Fruit fly (Drosophila melanogaster) whole organism, embryonic: Measurements from ENCODE around the gene Smvt.

Experiments used
- BEAF-32 ChIP-seq: fragments of 200-800 bp; sonication (Bioruptor generic); optimal IDR thresholded peaks from 3 replicates; lab custom pipeline; 2017; ENCODE audit warnings: missing biosample characterization, missing genetic modification characterization, mild to moderate bottlenecking, moderate library complexity, missing genetic modification reagents
- CG10321 ChIP-seq: fragments of 200-800 bp; sonication (Bioruptor generic); IDR thresholded peaks from 2 replicates; pipeline ENCODE4 v1.3.6; 2022; ENCODE audit warnings: missing biosample characterization, missing genetic modification characterization
- CG11695 ChIP-seq: fragments of 200-800 bp; sonication (Bioruptor generic); IDR thresholded peaks from 3 replicates; pipeline ENCODE4 v1.3.6; 2022; ENCODE audit warnings: missing biosample characterization, missing genetic modification characterization
- CG13123 ChIP-seq: fragments of 200-800 bp; sonication (Bioruptor generic); optimal IDR thresholded peaks from 2 replicates; lab custom pipeline; 2016; ENCODE audit warnings: missing biosample characterization, missing genetic modification characterization
- CG13624 ChIP-seq: fragments of 200-800 bp; sonication (Bioruptor generic); optimal IDR thresholded peaks from 2 replicates; lab custom pipeline; 2016; ENCODE audit warnings: missing biosample characterization, missing genetic modification characterization
- CG16779 ChIP-seq: fragments of 200-800 bp; sonication (Bioruptor generic); IDR thresholded peaks from 2 replicates; pipeline ENCODE4 v1.3.6; 2022; ENCODE audit warnings: missing biosample characterization, missing genetic modification characterization
- CG16813 ChIP-seq: fragments of 200-800 bp; sonication (Bioruptor generic); IDR thresholded peaks from 3 replicates; pipeline ENCODE4 v1.3.6; 2022; ENCODE audit warnings: missing biosample characterization, missing genetic modification characterization; ENCODE audit not compliant: partially characterized antibody
- CG17359 ChIP-seq: fragments of 200-800 bp; sonication (Bioruptor generic); optimal IDR thresholded peaks from 3 replicates; lab custom pipeline; 2018; ENCODE audit warnings: missing biosample characterization, mild to moderate bottlenecking, missing genetic modification characterization, moderate library complexity
- CG17361 ChIP-seq: fragments of 200-800 bp; sonication (Bioruptor generic); IDR thresholded peaks from 3 replicates; pipeline ENCODE4 v1.3.6; 2022; ENCODE audit warnings: missing biosample characterization, missing genetic modification characterization
- CG3065 ChIP-seq: fragments of 200-800 bp; sonication (Bioruptor generic); optimal IDR thresholded peaks from 2 replicates; lab custom pipeline; 2016; ENCODE audit warnings: missing biosample characterization, missing genetic modification characterization
- CG33557 ChIP-seq: fragments of 200-800 bp; sonication (Bioruptor generic); optimal IDR thresholded peaks from 2 replicates; lab custom pipeline; 2019; ENCODE audit warnings: missing biosample characterization, mild to moderate bottlenecking, missing genetic modification characterization, moderate library complexity
- CG3726 ChIP-seq: fragments of 200-800 bp; sonication (Bioruptor generic); IDR thresholded peaks from 3 replicates; pipeline ENCODE4, ENCODE4 v1.3.6; 2022; ENCODE audit warnings: missing biosample characterization, missing genetic modification characterization
- CG6683 ChIP-seq: fragments of 200-800 bp; sonication (Bioruptor generic); optimal IDR thresholded peaks from 2 replicates; lab custom pipeline; 2017; ENCODE audit warnings: missing biosample characterization, mild to moderate bottlenecking, missing genetic modification characterization, missing genetic modification reagents
- CG7745 ChIP-seq: fragments of 200-800 bp; sonication (Bioruptor generic); optimal IDR thresholded peaks from 2 replicates; lab custom pipeline; 2018; ENCODE audit warnings: missing biosample characterization, mild to moderate bottlenecking, missing genetic modification characterization, moderate library complexity
- CG7963 ChIP-seq: fragments of 200-800 bp; sonication (Bioruptor generic); IDR thresholded peaks from 3 replicates; pipeline ENCODE4 v1.3.6; 2022; ENCODE audit warnings: missing biosample characterization, missing genetic modification characterization; ENCODE audit not compliant: partially characterized antibody
- CG7987 ChIP-seq: fragments of 200-800 bp; sonication (Bioruptor generic); optimal IDR thresholded peaks from 2 replicates; lab custom pipeline; 2018; ENCODE audit warnings: missing biosample characterization, mild to moderate bottlenecking, missing genetic modification characterization, moderate library complexity
- CG9727 ChIP-seq: fragments of 200-800 bp; sonication (Bioruptor generic); optimal IDR thresholded peaks from 3 replicates; lab custom pipeline; 2017; ENCODE audit warnings: missing biosample characterization, mild to moderate bottlenecking, missing genetic modification characterization
- CG9817 ChIP-seq: fragments of 200-800 bp; sonication (Bioruptor generic); optimal IDR thresholded peaks from 2 replicates; lab custom pipeline; 2018; ENCODE audit warnings: missing biosample characterization, mild to moderate bottlenecking, missing genetic modification characterization, moderate library complexity
- CkIIα-i1 ChIP-seq: fragments of 200-800 bp; sonication (Bioruptor generic); IDR thresholded peaks from 2 replicates; pipeline ENCODE4 v1.3.6; 2022; ENCODE audit warnings: missing biosample characterization, missing genetic modification characterization
- CrebB ChIP-seq: fragments of 200-800 bp; sonication (Bioruptor generic); optimal IDR thresholded peaks from 3 replicates; lab custom pipeline; 2018; ENCODE audit warnings: missing biosample characterization, mild to moderate bottlenecking, missing genetic modification characterization
- D ChIP-seq, 2 experiments: fragments of 200-800 bp in 1 of 2; fragments of >200 bp in 1 of 2; sonication (Bioruptor generic) in 1 of 2; optimal IDR thresholded peaks; 2 replicates in 1 of 2; 3 replicates in 1 of 2; lab custom pipeline; 2017; ENCODE audit warnings: mild to moderate bottlenecking in 1 of 2, missing biosample characterization in 1 of 2, missing genetic modification characterization in 1 of 2, missing genetic modification reagents in 1 of 2
- Doc3 ChIP-seq: fragments of 200-800 bp; sonication (Bioruptor generic); IDR thresholded peaks from 3 replicates; pipeline ENCODE4 v1.3.6; 2022; ENCODE audit warnings: missing biosample characterization, missing genetic modification characterization; ENCODE audit not compliant: partially characterized antibody
- Eip74EF ChIP-seq, 2 experiments: fragments of 200-800 bp in 1 of 2; fragments of >200 bp in 1 of 2; sonication (Bioruptor generic) in 1 of 2; optimal IDR thresholded peaks; 2 replicates each; lab custom pipeline; 2017 to 2019; ENCODE audit warnings: missing biosample characterization in 2 of 2, missing genetic modification characterization in 2 of 2, mild to moderate bottlenecking in 1 of 2, moderate library complexity in 1 of 2
- Ets65A ChIP-seq: fragments of 200-800 bp; sonication (Bioruptor generic); peaks from one replicate; lab custom pipeline; 2016; ENCODE audit warnings: missing biosample characterization, missing genetic modification characterization
- Gug ChIP-seq: fragments of 200-800 bp; sonication (Bioruptor generic); IDR thresholded peaks from 4 replicates; pipeline ENCODE4 v1.3.6; 2022; ENCODE audit warnings: missing biosample characterization, missing genetic modification characterization
- H15 ChIP-seq: fragments of 200-800 bp; sonication (Bioruptor generic); IDR thresholded peaks from 3 replicates; pipeline ENCODE4 v1.3.6; 2022; ENCODE audit warnings: missing biosample characterization, missing genetic modification characterization
- HHEX ChIP-seq: fragments of 200-800 bp; sonication (Bioruptor generic); optimal IDR thresholded peaks from 3 replicates; lab custom pipeline; 2017; ENCODE audit warnings: missing biosample characterization, mild to moderate bottlenecking, missing genetic modification characterization, missing genetic modification reagents
- HmgD ChIP-seq: fragments of 200-800 bp; sonication (Bioruptor generic); optimal IDR thresholded peaks from 3 replicates; lab custom pipeline; 2016; ENCODE audit warnings: missing biosample characterization, missing genetic modification characterization
- Hmx ChIP-seq: fragments of 200-800 bp; sonication (Bioruptor generic); optimal IDR thresholded peaks from 2 replicates; lab custom pipeline; 2016; ENCODE audit warnings: missing biosample characterization, missing genetic modification characterization
- Hr3 ChIP-seq: fragments of 200-800 bp; sonication (Bioruptor generic); optimal IDR thresholded peaks from 3 replicates; lab custom pipeline; 2016; ENCODE audit warnings: missing biosample characterization, missing genetic modification characterization
- Hr78 ChIP-seq, 2 experiments: fragments of 200-800 bp in 1 of 2; fragments of >200 bp in 1 of 2; sonication (Bioruptor generic) in 1 of 2; optimal IDR thresholded peaks; 2 replicates each; lab custom pipeline; 2017 to 2019; ENCODE audit warnings: missing biosample characterization in 2 of 2, missing genetic modification characterization in 2 of 2, mild to moderate bottlenecking in 1 of 2, moderate library complexity in 1 of 2
- Med ChIP-seq: fragments of 200-800 bp; sonication (Bioruptor generic); peaks from one replicate; lab custom pipeline; 2016; ENCODE audit warnings: missing biosample characterization, missing genetic modification characterization, mild to moderate bottlenecking, inconsistent platforms, moderate library complexity
- Optix ChIP-seq: fragments of 200-800 bp; sonication (Bioruptor generic); IDR thresholded peaks from 3 replicates; pipeline ENCODE4 v1.3.6; 2022; ENCODE audit warnings: missing biosample characterization, missing genetic modification characterization
- Ptx1 ChIP-seq: fragments of 200-800 bp; sonication (Bioruptor generic); IDR thresholded peaks from 2 replicates; pipeline ENCODE4 v1.3.6; 2022; ENCODE audit warnings: missing biosample characterization, missing genetic modification characterization
- Side ChIP-seq: fragments of 200-800 bp; sonication (Bioruptor generic); optimal IDR thresholded peaks from 2 replicates; lab custom pipeline; 2016; ENCODE audit warnings: missing biosample characterization, missing genetic modification characterization
- Sry-δ ChIP-seq: fragments of 200-800 bp; sonication (Bioruptor generic); optimal IDR thresholded peaks from 2 replicates; lab custom pipeline; 2016; ENCODE audit warnings: missing biosample characterization, missing genetic modification characterization
- dan ChIP-seq: fragments of 200-800 bp; sonication (Bioruptor generic); IDR thresholded peaks from 2 replicates; pipeline ENCODE4 v1.3.6; 2022; ENCODE audit warnings: missing biosample characterization, missing genetic modification characterization
- dati ChIP-seq: fragments of 200-800 bp; sonication (Bioruptor generic); IDR thresholded peaks from 2 replicates; pipeline ENCODE4 v1.3.6; 2022; ENCODE audit warnings: missing biosample characterization, missing genetic modification characterization
- hth ChIP-seq: fragments of >200 bp; optimal IDR thresholded peaks from 2 replicates; lab custom pipeline; 2017; ENCODE audit warnings: inconsistent platforms
- ind ChIP-seq: fragments of 200-800 bp; sonication (Bioruptor generic); optimal IDR thresholded peaks from 3 replicates; lab custom pipeline; 2016; ENCODE audit warnings: missing biosample characterization, missing genetic modification characterization
- jing ChIP-seq: fragments of 200-800 bp; sonication (Bioruptor generic); optimal IDR thresholded peaks from 2 replicates; lab custom pipeline; 2018; ENCODE audit warnings: missing biosample characterization, mild to moderate bottlenecking, missing genetic modification characterization
- jumu ChIP-seq: fragments of 200-800 bp; sonication (Bioruptor generic); optimal IDR thresholded peaks from 3 replicates; lab custom pipeline; 2016; ENCODE audit warnings: missing biosample characterization, missing genetic modification characterization
- lola ChIP-seq, 3 experiments: fragments of >200 bp in 2 of 3; fragments of 200-800 bp in 1 of 3; sonication (Bioruptor generic) in 1 of 3; optimal IDR thresholded peaks; 2 replicates each; lab custom pipeline; 2017 to 2019; ENCODE audit warnings: missing biosample characterization in 3 of 3, missing genetic modification characterization in 3 of 3, mild to moderate bottlenecking in 1 of 3, moderate library complexity in 1 of 3
- nom ChIP-seq: fragments of 200-800 bp; sonication (Bioruptor generic); optimal IDR thresholded peaks from 2 replicates; lab custom pipeline; 2017; ENCODE audit warnings: missing biosample characterization, missing genetic modification characterization, mild to moderate bottlenecking, moderate library complexity, missing genetic modification reagents
- pho ChIP-seq: fragments of 200-800 bp; sonication (Bioruptor generic); optimal IDR thresholded peaks from 2 replicates; lab custom pipeline; 2016; ENCODE audit warnings: missing biosample characterization, missing genetic modification characterization
- pnt ChIP-seq: fragments of 200-800 bp; sonication (Bioruptor generic); optimal IDR thresholded peaks from 3 replicates; lab custom pipeline; 2016; ENCODE audit warnings: missing biosample characterization, missing genetic modification characterization
- row ChIP-seq: fragments of 200-800 bp; sonication (Bioruptor generic); IDR thresholded peaks from 3 replicates; pipeline ENCODE4 v1.3.6; 2022; ENCODE audit warnings: missing biosample characterization, missing genetic modification characterization
- sens ChIP-seq: fragments of 200-800 bp; sonication (Bioruptor generic); peaks from one replicate; lab custom pipeline; 2016; ENCODE audit warnings: missing biosample characterization, missing genetic modification characterization
- sr ChIP-seq: fragments of 200-800 bp; sonication (Bioruptor generic); IDR thresholded peaks from 3 replicates; pipeline ENCODE4 v1.3.6; 2022; ENCODE audit warnings: missing biosample characterization, missing genetic modification characterization
- usp ChIP-seq: fragments of >200 bp; optimal IDR thresholded peaks from 2 replicates; lab custom pipeline; 2017; ENCODE audit warnings: missing biosample characterization, missing genetic modification characterization
- yki ChIP-seq: fragments of >200 bp; optimal IDR thresholded peaks from 3 replicates; lab custom pipeline; 2018

Gene Smvt

DNA sequence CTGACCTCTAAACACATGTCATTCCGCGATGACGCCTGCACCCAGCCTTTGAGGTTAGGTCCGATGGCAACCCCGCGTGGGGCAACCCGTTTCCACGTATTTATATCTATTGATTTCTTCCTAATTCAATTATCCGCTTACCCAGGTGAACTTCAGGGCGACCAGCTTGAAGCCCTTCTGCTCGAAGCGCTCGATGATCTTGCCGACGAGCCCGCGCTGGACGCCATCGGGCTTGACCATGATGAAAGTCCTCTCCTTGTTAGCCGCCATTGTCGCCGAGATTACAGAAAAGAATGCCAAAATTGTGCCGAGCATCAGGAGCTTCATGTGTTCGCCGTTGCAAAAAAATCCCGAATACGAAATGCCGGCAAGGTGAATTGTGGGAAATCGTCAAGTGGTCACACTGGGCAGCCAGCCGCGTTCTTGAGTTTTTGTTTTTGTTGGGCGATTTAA lies 15.7 kb downstream of the Smvt start, which contains the start of gene awd (continued):
- no peak for TF ChIP-seq CG10321 (GFP tag; lab: Robert Waterston, UW)
- no peak for TF ChIP-seq CrebB (tag; lab: Kevin White, UChicago)
- TF ChIP-seq lola (GFP tag; optimal IDR thresholded peaks at IDR 0.05; lab: Kevin White, UChicago): no peak
- no peak for TF ChIP-seq CG33557 (GFP tag; lab: Kevin White, UChicago)
- TF ChIP-seq Side (GFP tag; lab: Kevin White, UChicago): no peak
- no peak for TF ChIP-seq CG9817
- no peak for TF ChIP-seq Gug
- no peak for TF ChIP-seq D (optimal IDR thresholded peaks at IDR 0.05; lab: Kevin White, UChicago)
- no peak for TF ChIP-seq D (GFP tag; optimal IDR thresholded peaks at IDR 0.05; lab: Kevin White, UChicago)
- no peak for TF ChIP-seq HHEX (GFP tag; lab: Kevin White, UChicago)
- TF ChIP-seq Eip74EF (GFP tag; optimal IDR thresholded peaks at IDR 0.05; lab: Kevin White, UChicago): no peak
- TF ChIP-seq hth (lab: Kevin White, UChicago): no peak
- no peak for TF ChIP-seq Hr3 (GFP tag; lab: Kevin White, UChicago)
- TF ChIP-seq CG17361 (GFP tag; lab: Robert Waterston, UW): no peak
- TF ChIP-seq ind (GFP tag; lab: Kevin White, UChicago): no peak
- TF ChIP-seq CG13624 (GFP tag; lab: Kevin White, UChicago): no peak
- TF ChIP-seq HmgD (GFP tag; lab: Kevin White, UChicago): no peak
- peak; percentile 26 for TF ChIP-seq Sry-δ (GFP tag; lab: Kevin White, UChicago)
- no peak for TF ChIP-seq pho (GFP tag; lab: Kevin White, UChicago)
- TF ChIP-seq CG7745 (tag; lab: Kevin White, UChicago): no peak
- TF ChIP-seq nom (GFP tag; lab: Kevin White, UChicago): peak; percentile 68
- TF ChIP-seq Doc3: no peak
- peak; percentile 24; the same call in 1 of the 3 replicates for TF ChIP-seq row (GFP tag; lab: Robert Waterston, UW)
- no peak for TF ChIP-seq CG7987
- no peak for TF ChIP-seq CG3065 (GFP tag; lab: Kevin White, UChicago)
- no peak for TF ChIP-seq CkIIα-i1 (GFP tag; lab: Robert Waterston, UW)
- no peak for TF ChIP-seq CG3726 (GFP tag; lab: Robert Waterston, UW)
- no peak for TF ChIP-seq CG11695 (GFP tag; lab: Robert Waterston, UW)
- TF ChIP-seq CG16813: peak; percentile 35; the same call in 1 of the 3 replicates
- TF ChIP-seq jumu: no peak
- peak; percentile 43 for TF ChIP-seq BEAF-32
- TF ChIP-seq Med (GFP tag; lab: Kevin White, UChicago): peak; percentile 61
- no peak for TF ChIP-seq Optix (GFP tag; lab: Robert Waterston, UW)
- no peak for TF ChIP-seq CG7963 (GFP tag; lab: Robert Waterston, UW)
- TF ChIP-seq pnt: no peak
- no peak for TF ChIP-seq dati (GFP tag; lab: Robert Waterston, UW)
- TF ChIP-seq sr (GFP tag; lab: Robert Waterston, UW): no peak
- no peak for TF ChIP-seq CG13123 (GFP tag; lab: Kevin White, UChicago)
- no peak for TF ChIP-seq yki (lab: Kevin White, UChicago)
- no peak for TF ChIP-seq CG6683 (GFP tag; lab: Kevin White, UChicago)
- peak; percentile 33 for TF ChIP-seq sens (GFP tag; lab: Kevin White, UChicago)
- TF ChIP-seq Hmx (GFP tag; lab: Kevin White, UChicago): no peak
- TF ChIP-seq Ptx1: no peak
- TF ChIP-seq H15 (GFP tag; lab: Robert Waterston, UW): no peak
- no peak for TF ChIP-seq CG16779 (GFP tag; lab: Robert Waterston, UW)
- no peak for TF ChIP-seq Ets65A (GFP tag; lab: Kevin White, UChicago)
- no peak for TF ChIP-seq CG17359 (tag; lab: Kevin White, UChicago)
- no peak for TF ChIP-seq usp (GFP tag; lab: Kevin White, UChicago)
- TF ChIP-seq jing: no peak
- no peak for TF ChIP-seq Hr78 (GFP tag; optimal IDR thresholded peaks at IDR 0.05; lab: Kevin White, UChicago)
- TF ChIP-seq dan (GFP tag; lab: Robert Waterston, UW): no peak
- no peak for TF ChIP-seq CG9727
